Worm (Caenorhabditis elegans) whole organism, L4 larva: ENCODE measurements around the gene R02E12.12.

Experiments used
- D1046.2 ChIP-seq: fragments of 200-800 bp; sonication (Bioruptor generic); IDR thresholded peaks from 2 replicates; pipeline ENCODE4 v1.3.6; 2022; ENCODE audit warnings: missing genetic modification characterization, missing compliant biosample characterization
- F26F4.8 ChIP-seq: fragments of 200-800 bp; sonication (Bioruptor generic); conservative IDR thresholded peaks from 2 replicates; pipeline ENCODE4 v1.3.6; 2022; ENCODE audit warnings: missing genetic modification characterization, missing compliant biosample characterization
- T20F7.1 ChIP-seq: fragments of 200-800 bp; sonication (Bioruptor generic); optimal IDR thresholded peaks from 2 replicates; lab custom pipeline; 2018; ENCODE audit warnings: mild to moderate bottlenecking, missing genetic modification characterization, missing compliant biosample characterization
- Y48G9A.11 ChIP-seq: fragments of 200-800 bp; sonication (Bioruptor generic); IDR thresholded peaks from 2 replicates; pipeline ENCODE4 v1.3.6; 2022; ENCODE audit warnings: missing genetic modification reagents, missing genetic modification characterization, missing compliant biosample characterization
- Y5F2A.4 ChIP-seq: fragments of 200-800 bp; sonication (Bioruptor generic); optimal IDR thresholded peaks from 2 replicates; lab custom pipeline; 2018; ENCODE audit warnings: mild to moderate bottlenecking, missing genetic modification characterization, missing compliant biosample characterization
- ZK337.2 ChIP-seq: fragments of 200-800 bp; sonication (Bioruptor generic); IDR thresholded peaks from 2 replicates; pipeline ENCODE4 v1.3.6; 2022; ENCODE audit warnings: missing genetic modification reagents, missing genetic modification characterization, missing compliant biosample characterization
- aha-1 ChIP-seq: fragments of 150-350 bp; peaks from one replicate; lab custom pipeline; 2014; ENCODE audit warnings: missing biosample characterization, missing genetic modification characterization
- aly-2 ChIP-seq: sonication (generic microtip); optimal IDR thresholded peaks from 2 replicates; lab custom pipeline; 2018; ENCODE audit warnings: missing biosample characterization, missing genetic modification characterization
- ama-1 ChIP-seq: fragments of 150-350 bp; optimal IDR thresholded peaks from 2 replicates; lab custom pipeline; 2014; ENCODE audit warnings: inconsistent platforms, mixed read lengths
- arid-1 ChIP-seq: fragments of 200-800 bp; sonication (Bioruptor generic); conservative IDR thresholded peaks from 2 replicates; pipeline ENCODE4 v1.3.6; 2022; ENCODE audit warnings: missing genetic modification reagents, missing genetic modification characterization, missing compliant biosample characterization
- ceh-28 ChIP-seq: fragments of 150-350 bp; optimal IDR thresholded peaks from 2 replicates; lab custom pipeline; 2014; ENCODE audit warnings: missing biosample characterization, missing genetic modification reagents, missing genetic modification characterization
- ceh-82 ChIP-seq: sonication (generic microtip); optimal IDR thresholded peaks from 2 replicates; lab custom pipeline; 2017; ENCODE audit warnings: missing biosample characterization, missing genetic modification characterization
- ces-1 ChIP-seq: fragments of 150-350 bp; sonication (generic microtip); optimal IDR thresholded peaks from 4 replicates; lab custom pipeline; 2014; ENCODE audit warnings: missing biosample characterization, missing genetic modification reagents, missing genetic modification characterization
- daf-19 ChIP-seq: fragments of 200-800 bp; sonication (Bioruptor generic); conservative IDR thresholded peaks from 2 replicates; pipeline ENCODE4 v1.3.6; 2022; ENCODE audit warnings: missing genetic modification characterization, missing compliant biosample characterization
- daf-8 ChIP-seq: fragments of 200-800 bp; sonication (Bioruptor generic); IDR thresholded peaks from 2 replicates; pipeline ENCODE4 v1.3.6; 2022; ENCODE audit warnings: missing genetic modification characterization, missing compliant biosample characterization
- dmd-6 ChIP-seq: fragments of 200-800 bp; sonication (Bioruptor generic); IDR thresholded peaks from 2 replicates; pipeline ENCODE4 v1.3.6; 2022; ENCODE audit warnings: missing genetic modification reagents, missing genetic modification characterization, missing compliant biosample characterization
- dmd-9 ChIP-seq: fragments of 200-800 bp; sonication (Bioruptor generic); IDR thresholded peaks from 2 replicates; pipeline ENCODE4 v1.3.6; 2022; ENCODE audit warnings: missing genetic modification reagents, missing genetic modification characterization, missing compliant biosample characterization
- duxl-1 ChIP-seq: sonication (generic microtip); optimal IDR thresholded peaks from 2 replicates; lab custom pipeline; 2016; ENCODE audit warnings: mild to moderate bottlenecking, missing genetic modification characterization, moderate library complexity, missing compliant biosample characterization; ENCODE audit not compliant: poor library complexity
- dve-1 ChIP-seq: sonication (generic microtip); optimal IDR thresholded peaks from 2 replicates; lab custom pipeline; 2017; ENCODE audit warnings: antibody characterized with exemption, mild to moderate bottlenecking, missing genetic modification characterization, missing compliant biosample characterization; ENCODE audit not compliant: insufficient read depth
- fkh-10 ChIP-seq: fragments of 150-350 bp; optimal IDR thresholded peaks from 2 replicates; lab custom pipeline; 2014; ENCODE audit warnings: missing biosample characterization, missing genetic modification reagents, missing genetic modification characterization
- hif-1 ChIP-seq, 2 experiments: sonication (generic microtip); optimal IDR thresholded peaks; 2 replicates each; lab custom pipeline; 2016 to 2017; ENCODE audit warnings: missing compliant biosample characterization in 2 of 2, missing genetic modification characterization in 2 of 2, missing genetic modification reagents in 2 of 2, missing genotype in 2 of 2, mild to moderate bottlenecking in 1 of 2
- hlh-11 ChIP-seq: fragments of 200-800 bp; sonication (Bioruptor generic); optimal IDR thresholded peaks from 2 replicates; lab custom pipeline; 2018; ENCODE audit warnings: mild to moderate bottlenecking, missing genetic modification characterization, missing compliant biosample characterization
- hmg-1.1 ChIP-seq: fragments of 200-800 bp; sonication (Bioruptor generic); IDR thresholded peaks from 2 replicates; pipeline ENCODE4 v1.3.6; 2022; ENCODE audit warnings: missing genetic modification reagents, missing genetic modification characterization, missing compliant biosample characterization
- jun-1 ChIP-seq: fragments of 150-350 bp; optimal IDR thresholded peaks from 2 replicates; lab custom pipeline; 2014; ENCODE audit warnings: missing biosample characterization, missing genetic modification reagents, missing genetic modification characterization
- lin-1 ChIP-seq: fragments of 200-800 bp; sonication (Bioruptor generic); IDR thresholded peaks from 2 replicates; pipeline ENCODE4 v1.3.6; 2022; ENCODE audit warnings: missing genetic modification reagents, missing genetic modification characterization, missing compliant biosample characterization
- lin-13 ChIP-seq: fragments of 150-350 bp; optimal IDR thresholded peaks from 2 replicates; lab custom pipeline; 2014; ENCODE audit warnings: missing biosample characterization, missing genetic modification reagents, missing genetic modification characterization
- lin-15B ChIP-seq: fragments of 150-350 bp; sonication (generic microtip); optimal IDR thresholded peaks from 3 replicates; lab custom pipeline; 2014; ENCODE audit warnings: missing biosample characterization, missing genetic modification characterization
- lin-29 ChIP-seq: fragments of 200-800 bp; sonication (Bioruptor generic); IDR thresholded peaks from 2 replicates; pipeline ENCODE4 v1.3.6; 2022; ENCODE audit warnings: missing genetic modification reagents, missing genetic modification characterization, missing compliant biosample characterization
- madf-5 ChIP-seq, 2 experiments: fragments of 200-800 bp; sonication (Bioruptor generic); IDR thresholded peaks; 2 replicates each; pipeline ENCODE4 v1.3.6; 2022; ENCODE audit warnings: missing compliant biosample characterization in 2 of 2, missing genetic modification characterization in 2 of 2
- mdt-29 ChIP-seq: fragments of 200-800 bp; sonication (Bioruptor generic); IDR thresholded peaks from 2 replicates; pipeline ENCODE4 v1.3.6; 2022; ENCODE audit warnings: missing genetic modification reagents, missing genetic modification characterization, missing compliant biosample characterization
- mxl-2 ChIP-seq: fragments of 200-800 bp; sonication (Bioruptor generic); conservative IDR thresholded peaks from 2 replicates; pipeline ENCODE4 v1.3.6; 2022; ENCODE audit warnings: missing genetic modification reagents, missing genetic modification characterization, missing compliant biosample characterization
- nhr-237 ChIP-seq: sonication (generic microtip); optimal IDR thresholded peaks from 2 replicates; lab custom pipeline; 2017; ENCODE audit warnings: missing biosample characterization, missing genetic modification characterization
- nhr-25 ChIP-seq: sonication (generic microtip); optimal IDR thresholded peaks from 2 replicates; lab custom pipeline; 2017; ENCODE audit warnings: missing genetic modification characterization, mild to moderate bottlenecking, missing compliant biosample characterization, antibody characterized with exemption, moderate library complexity, borderline replicate concordance; ENCODE audit not compliant: insufficient read depth
- nhr-28 ChIP-seq: fragments of 150-350 bp; optimal IDR thresholded peaks from 2 replicates; lab custom pipeline; 2014; ENCODE audit warnings: missing biosample characterization, missing genetic modification characterization
- nhr-41 ChIP-seq: fragments of 200-800 bp; sonication (Bioruptor generic); IDR thresholded peaks from 2 replicates; pipeline ENCODE4 v1.3.6; 2022; ENCODE audit warnings: missing genetic modification reagents, missing genetic modification characterization, missing compliant biosample characterization
- nhr-48 ChIP-seq: sonication (generic microtip); optimal IDR thresholded peaks from 2 replicates; lab custom pipeline; 2016; ENCODE audit warnings: mild to moderate bottlenecking, missing genetic modification characterization, missing compliant biosample characterization
- nhr-76 ChIP-seq: fragments of 150-350 bp; optimal IDR thresholded peaks from 2 replicates; lab custom pipeline; 2014; ENCODE audit warnings: missing biosample characterization, missing genetic modification characterization
- nhr-77 ChIP-seq: fragments of 150-350 bp; optimal IDR thresholded peaks from 2 replicates; lab custom pipeline; 2014; ENCODE audit warnings: missing biosample characterization, missing genetic modification characterization
- pqm-1 ChIP-seq: sonication (generic microtip); optimal IDR thresholded peaks from 2 replicates; lab custom pipeline; 2017; ENCODE audit warnings: missing biosample characterization, missing genetic modification characterization
- rbr-2 ChIP-seq: sonication (generic microtip); optimal IDR thresholded peaks from 2 replicates; lab custom pipeline; 2016; ENCODE audit warnings: missing genotype, missing genetic modification characterization, missing compliant biosample characterization
- sdz-12 ChIP-seq: fragments of 200-800 bp; sonication (Bioruptor generic); optimal IDR thresholded peaks from 2 replicates; lab custom pipeline; 2018; ENCODE audit warnings: mild to moderate bottlenecking, missing genetic modification characterization, missing compliant biosample characterization
- set-16 ChIP-seq: fragments of 200-800 bp; sonication (Bioruptor generic); IDR thresholded peaks from 2 replicates; pipeline ENCODE4 v1.3.6; 2022; ENCODE audit warnings: missing genetic modification reagents, missing genetic modification characterization, missing compliant biosample characterization
- snpc-4 ChIP-seq: fragments of 150-350 bp; optimal IDR thresholded peaks from 2 replicates; lab custom pipeline; 2014; ENCODE audit warnings: missing biosample characterization, missing genetic modification characterization
- spr-1 ChIP-seq: sonication (generic microtip); optimal IDR thresholded peaks from 2 replicates; lab custom pipeline; 2016; ENCODE audit warnings: mild to moderate bottlenecking, missing genetic modification characterization, missing compliant biosample characterization
- spr-3 ChIP-seq: fragments of 200-800 bp; sonication (Bioruptor generic); optimal IDR thresholded peaks from 2 replicates; lab custom pipeline; 2018; ENCODE audit warnings: mild to moderate bottlenecking, missing genetic modification characterization, missing compliant biosample characterization
- tag-97 ChIP-seq: fragments of 200-800 bp; sonication (Bioruptor generic); IDR thresholded peaks from 2 replicates; pipeline ENCODE4 v1.3.6; 2022; ENCODE audit warnings: missing genetic modification characterization, missing compliant biosample characterization
- unc-130 ChIP-seq: sonication (generic microtip); optimal IDR thresholded peaks from 2 replicates; lab custom pipeline; 2016; ENCODE audit warnings: missing genetic modification reagents, missing genetic modification characterization, missing compliant biosample characterization
- zag-1 ChIP-seq: fragments of 150-350 bp; optimal IDR thresholded peaks from 2 replicates; lab custom pipeline; 2014; ENCODE audit warnings: missing biosample characterization, missing genetic modification characterization
- zfp-3 ChIP-seq: fragments of 200-800 bp; sonication (Bioruptor generic); conservative IDR thresholded peaks from 2 replicates; pipeline ENCODE4 v1.3.6; 2022; ENCODE audit warnings: missing genetic modification reagents, missing genetic modification characterization, missing compliant biosample characterization
- zip-11 ChIP-seq: fragments of 200-800 bp; sonication (Bioruptor generic); IDR thresholded peaks from 2 replicates; pipeline ENCODE4 v1.3.6; 2022; ENCODE audit warnings: missing genetic modification characterization, missing compliant biosample characterization
- ztf-11 ChIP-seq: fragments of 150-350 bp; optimal IDR thresholded peaks from 2 replicates; lab custom pipeline; 2014; ENCODE audit warnings: missing biosample characterization, missing genetic modification characterization
- ztf-7 ChIP-seq: fragments of 150-350 bp; optimal IDR thresholded peaks from 2 replicates; lab custom pipeline; 2014; ENCODE audit warnings: missing biosample characterization, missing genetic modification characterization

R02E12.12 gene

ce11 chrX:3969980-3970403 is 33.3 kb upstream of the R02E12.12 start (continued):
- TF ChIP-seq ces-1 (GFP tag; lab: Kevin White, UChicago), result no peak
- 0 out of 2 replicates have a peak, but pooled peaks have one; percentile 64 for TF ChIP-seq zip-11 (GFP tag; lab: Robert Waterston, UW)
- TF ChIP-seq zag-1 (tag; lab: Kevin White, UChicago), result no peak
- TF ChIP-seq lin-29, result peak; percentile 66; the same call in 1 of the 2 replicates
- peak; percentile 85 for TF ChIP-seq D1046.2
- TF ChIP-seq ceh-28 (tag; lab: Kevin White, UChicago), result no peak
- TF ChIP-seq ztf-11 (tag; lab: Kevin White, UChicago), result no peak
- peak; percentile 66 for TF ChIP-seq nhr-48 (tag; lab: Kevin White, UChicago)
- no peak for TF ChIP-seq snpc-4
- peak; percentile 85 to 91 for TF ChIP-seq madf-5 (GFP tag; IDR thresholded peaks at IDR 0.05; lab: Robert Waterston, UW)
- peak; percentile 77 for TF ChIP-seq ZK337.2
- TF ChIP-seq nhr-76 (tag; lab: Kevin White, UChicago), result no peak
- TF ChIP-seq set-16 (GFP tag; lab: Robert Waterston, UW), result peak; percentile 66
- peak; percentile 79 for TF ChIP-seq duxl-1
- TF ChIP-seq tag-97, result no peak
- TF ChIP-seq hif-1 (tag; optimal IDR thresholded peaks at IDR 0.05; lab: Kevin White, UChicago), result peak; percentile 18 to 60
- peak; percentile 15 for TF ChIP-seq T20F7.1
- peak; percentile 62 for TF ChIP-seq unc-130 (GFP tag; lab: Kevin White, UChicago)
- peak; percentile 79 for TF ChIP-seq spr-3 (GFP tag; lab: Kevin White, UChicago)
- peak; percentile 76 for TF ChIP-seq dve-1
- TF ChIP-seq ama-1 (lab: Kevin White, UChicago), result no peak
- peak; percentile 78; the same call in 1 of the 2 replicates for TF ChIP-seq zfp-3
- TF ChIP-seq mdt-29 (GFP tag; lab: Robert Waterston, UW), result peak; percentile 78
- TF ChIP-seq dmd-6 (GFP tag; lab: Robert Waterston, UW), result peak; percentile 75
- peak; percentile 83 for TF ChIP-seq rbr-2 (tag; lab: Kevin White, UChicago)
- TF ChIP-seq daf-19 (GFP tag; lab: Robert Waterston, UW), result no peak
- no peak for TF ChIP-seq nhr-237
- TF ChIP-seq arid-1, result peak; percentile 87
- TF ChIP-seq aly-2 (tag; lab: Kevin White, UChicago), result no peak
- no peak for TF ChIP-seq jun-1 (tag; lab: Kevin White, UChicago)
- TF ChIP-seq nhr-25 (tag; lab: Kevin White, UChicago), result peak; percentile 46
- TF ChIP-seq lin-1 (GFP tag; lab: Robert Waterston, UW), result peak; percentile 39; the same call in 1 of the 2 replicates
- peak; percentile 39 for TF ChIP-seq spr-1 (tag; lab: Kevin White, UChicago)
- TF ChIP-seq sdz-12 (GFP tag; lab: Kevin White, UChicago), result peak; percentile 69
- no peak for TF ChIP-seq ceh-82 (tag; lab: Kevin White, UChicago)
- TF ChIP-seq lin-15B (tag; lab: Kevin White, UChicago), result no peak
- 0 out of 2 replicates have a peak, but pooled peaks have one; percentile 68 for TF ChIP-seq F26F4.8
- TF ChIP-seq fkh-10 (GFP tag; lab: Kevin White, UChicago), result no peak
- peak; percentile 80 for TF ChIP-seq nhr-41 (GFP tag; lab: Robert Waterston, UW)
- TF ChIP-seq hlh-11 (tag; lab: Kevin White, UChicago), result peak; percentile 76
- peak; percentile 48 for TF ChIP-seq nhr-28 (tag; lab: Kevin White, UChicago)
- no peak for TF ChIP-seq pqm-1 (tag; lab: Kevin White, UChicago)
- TF ChIP-seq dmd-9 (GFP tag; lab: Robert Waterston, UW), result peak; percentile 85
- peak; percentile 59 for TF ChIP-seq Y5F2A.4 (GFP tag; lab: Kevin White, UChicago)
- TF ChIP-seq lin-13 (GFP tag; lab: Kevin White, UChicago), result peak; percentile 15
- TF ChIP-seq nhr-77 (tag; lab: Kevin White, UChicago), result peak; percentile 66
- TF ChIP-seq Y48G9A.11 (GFP tag; lab: Robert Waterston, UW), result peak; percentile 83
- peak; percentile 97 for TF ChIP-seq aha-1 (tag; lab: Kevin White, UChicago)
- no peak for TF ChIP-seq daf-8 (GFP tag; lab: Robert Waterston, UW)
- peak; percentile 87 for TF ChIP-seq mxl-2 (GFP tag; lab: Robert Waterston, UW)
- peak; percentile 14 for TF ChIP-seq ztf-7 (tag; lab: Kevin White, UChicago)
- peak; percentile 94 for TF ChIP-seq hmg-1.1 (GFP tag; lab: Robert Waterston, UW)
